Worm (Caenorhabditis elegans) whole organism, late embryonic: ENCODE measurements around the gene fis-1.

Source experiments
- C08G9.2 ChIP-seq: sonication (generic microtip); optimal IDR thresholded peaks from 2 replicates; lab custom pipeline; 2016; ENCODE audit warnings: mild to moderate bottlenecking, missing genetic modification characterization, moderate library complexity, missing compliant biosample characterization
- K02D7.2 ChIP-seq: sonication (generic microtip); optimal IDR thresholded peaks from 2 replicates; lab custom pipeline; 2017; ENCODE audit warnings: mild to moderate bottlenecking, missing genetic modification characterization, missing compliant biosample characterization
- K09A11.1 ChIP-seq: sonication (generic microtip); optimal IDR thresholded peaks from 2 replicates; lab custom pipeline; 2017; ENCODE audit warnings: antibody characterized with exemption, mild to moderate bottlenecking, missing genetic modification characterization, missing compliant biosample characterization; ENCODE audit not compliant: insufficient read depth
- Y22D7AL.16 ChIP-seq: sonication (generic microtip); optimal IDR thresholded peaks from 2 replicates; lab custom pipeline; 2016; ENCODE audit warnings: missing genetic modification characterization, missing compliant biosample characterization
- ama-1 ChIP-seq: fragments of 150-350 bp; optimal IDR thresholded peaks from 2 replicates; lab custom pipeline; 2014
- ceh-19 ChIP-seq: fragments of 200-800 bp; sonication (Bioruptor generic); optimal IDR thresholded peaks from 2 replicates; lab custom pipeline; 2018; ENCODE audit warnings: mild to moderate bottlenecking, missing genetic modification characterization, missing compliant biosample characterization
- ceh-2 ChIP-seq: sonication (generic microtip); optimal IDR thresholded peaks from 2 replicates; lab custom pipeline; 2016; ENCODE audit warnings: missing genotype, missing genetic modification characterization, missing compliant biosample characterization
- ceh-22 ChIP-seq: sonication (generic microtip); optimal IDR thresholded peaks from 2 replicates; lab custom pipeline; 2017; ENCODE audit warnings: missing biosample characterization, missing genetic modification characterization
- ceh-34 ChIP-seq: sonication (generic microtip); optimal IDR thresholded peaks from 2 replicates; lab custom pipeline; 2016; ENCODE audit warnings: mild to moderate bottlenecking, missing genetic modification characterization, missing compliant biosample characterization
- ceh-48 ChIP-seq: sonication (generic microtip); optimal IDR thresholded peaks from 2 replicates; lab custom pipeline; 2016; ENCODE audit warnings: missing genetic modification characterization, inconsistent platforms, missing compliant biosample characterization
- dmd-4 ChIP-seq: sonication (generic microtip); optimal IDR thresholded peaks from 2 replicates; lab custom pipeline; 2016; ENCODE audit warnings: borderline replicate concordance, missing genetic modification characterization, missing compliant biosample characterization
- dve-1 ChIP-seq: sonication (generic microtip); optimal IDR thresholded peaks from 2 replicates; lab custom pipeline; 2017; ENCODE audit warnings: antibody characterized with exemption, mild to moderate bottlenecking, missing genetic modification characterization, missing compliant biosample characterization
- elt-2 ChIP-seq: sonication (generic microtip); optimal IDR thresholded peaks from 2 replicates; lab custom pipeline; 2016; ENCODE audit warnings: missing genetic modification reagents, missing genetic modification characterization, missing compliant biosample characterization
- eyg-1 ChIP-seq: sonication (generic microtip); optimal IDR thresholded peaks from 2 replicates; lab custom pipeline; 2016; ENCODE audit warnings: missing genotype, missing genetic modification characterization, missing compliant biosample characterization
- fkh-10 ChIP-seq: fragments of 150-350 bp; optimal IDR thresholded peaks from 2 replicates; lab custom pipeline; 2014; ENCODE audit warnings: missing biosample characterization, missing genetic modification reagents, missing genetic modification characterization
- hlh-13 ChIP-seq: fragments of 200-800 bp; sonication (Bioruptor generic); optimal IDR thresholded peaks from 2 replicates; lab custom pipeline; 2018; ENCODE audit warnings: mild to moderate bottlenecking, missing genetic modification characterization, missing compliant biosample characterization
- hlh-30 ChIP-seq: sonication (generic microtip); optimal IDR thresholded peaks from 2 replicates; lab custom pipeline; 2017; ENCODE audit warnings: antibody characterized with exemption, missing genetic modification characterization, missing compliant biosample characterization; ENCODE audit not compliant: insufficient read depth
- lim-6 ChIP-seq: sonication (generic microtip); optimal IDR thresholded peaks from 2 replicates; lab custom pipeline; 2016; ENCODE audit warnings: missing genetic modification characterization, missing compliant biosample characterization
- npax-4 ChIP-seq: sonication (generic microtip); optimal IDR thresholded peaks from 2 replicates; lab custom pipeline; 2016; ENCODE audit warnings: missing genetic modification characterization, missing compliant biosample characterization
- pag-3 ChIP-seq: sonication (generic microtip); optimal IDR thresholded peaks from 2 replicates; lab custom pipeline; 2016; ENCODE audit warnings: missing compliant biosample characterization, missing genetic modification characterization, borderline replicate concordance
- pax-1 ChIP-seq: fragments of 150-350 bp; optimal IDR thresholded peaks from 2 replicates; lab custom pipeline; 2014; ENCODE audit warnings: missing biosample characterization, missing genetic modification characterization
- pha-2 ChIP-seq: sonication (generic microtip); optimal IDR thresholded peaks from 2 replicates; lab custom pipeline; 2017; ENCODE audit warnings: mild to moderate bottlenecking, missing genetic modification characterization, missing compliant biosample characterization
- pha-4 ChIP-seq: fragments of 150-350 bp; optimal IDR thresholded peaks from 2 replicates; lab custom pipeline; 2018; ENCODE audit warnings: missing biosample characterization, missing genetic modification reagents, missing genetic modification characterization
- pqm-1 ChIP-seq: sonication (generic microtip); optimal IDR thresholded peaks from 2 replicates; lab custom pipeline; 2016; ENCODE audit warnings: missing genetic modification characterization, missing compliant biosample characterization
- pros-1 ChIP-seq: fragments of 150-350 bp; optimal IDR thresholded peaks from 2 replicates; lab custom pipeline; 2014; ENCODE audit warnings: missing biosample characterization, missing genetic modification reagents, missing genetic modification characterization
- ref-2 ChIP-seq: sonication (generic microtip); optimal IDR thresholded peaks from 2 replicates; lab custom pipeline; 2016; ENCODE audit warnings: missing genetic modification characterization, missing compliant biosample characterization
- rnt-1 ChIP-seq: sonication (generic microtip); optimal IDR thresholded peaks from 2 replicates; lab custom pipeline; 2016; ENCODE audit warnings: missing genetic modification characterization, missing compliant biosample characterization
- sox-2 ChIP-seq: fragments of 200-800 bp; sonication (Bioruptor generic); IDR thresholded peaks from 2 replicates; pipeline ENCODE4 v1.3.6; 2022; ENCODE audit warnings: missing genetic modification reagents, missing genetic modification characterization, missing compliant biosample characterization
- syd-9 ChIP-seq: sonication (generic microtip); optimal IDR thresholded peaks from 2 replicates; lab custom pipeline; 2016; ENCODE audit warnings: mild to moderate bottlenecking, missing genetic modification characterization, moderate library complexity, missing compliant biosample characterization
- tbx-7 ChIP-seq: sonication (generic microtip); optimal IDR thresholded peaks from 2 replicates; lab custom pipeline; 2016; ENCODE audit warnings: missing genotype, missing genetic modification characterization, missing compliant biosample characterization
- ttx-3 ChIP-seq: sonication (generic microtip); optimal IDR thresholded peaks from 2 replicates; lab custom pipeline; 2016; ENCODE audit warnings: missing genetic modification reagents, missing genetic modification characterization, missing compliant biosample characterization
- unc-3 ChIP-seq, 2 experiments: fragments of 200-800 bp in 1 of 2; sonication (Bioruptor generic) in 1 of 2; sonication (generic microtip) in 1 of 2; conservative IDR thresholded peaks in 1 of 2; optimal IDR thresholded peaks in 1 of 2; 2 replicates each; pipeline versions ENCODE4 v1.3.6 to Lab custom; 2016 to 2022; ENCODE audit warnings: missing compliant biosample characterization in 2 of 2, missing genetic modification characterization in 2 of 2, missing genetic modification reagents in 1 of 2
- unc-55 ChIP-seq: sonication (generic microtip); optimal IDR thresholded peaks from 2 replicates; lab custom pipeline; 2017; ENCODE audit warnings: missing biosample characterization, missing genetic modification reagents, missing genetic modification characterization
- zip-5 ChIP-seq: sonication (generic microtip); optimal IDR thresholded peaks from 2 replicates; lab custom pipeline; 2016; ENCODE audit warnings: missing genetic modification characterization, missing compliant biosample characterization
- ztf-16 ChIP-seq: sonication (generic microtip); optimal IDR thresholded peaks from 2 replicates; lab custom pipeline; 2017; ENCODE audit warnings: missing genetic modification characterization, missing compliant biosample characterization

Gene fis-1

ce11 chrII:6783377-6783829 lies 28.4 kb downstream of the fis-1 start, which contains the start of gene gldi-2:
Gene gldi-2, plus strand, starts transcription at chrII:6783427.
- TF ChIP-seq pha-4 (tag; lab: Kevin White, UChicago), result no peak
- TF ChIP-seq eyg-1 (tag; lab: Kevin White, UChicago), result no peak
- no peak for TF ChIP-seq pha-2 (tag; lab: Kevin White, UChicago)
- no peak for TF ChIP-seq dve-1
- TF ChIP-seq ceh-2 (tag; lab: Kevin White, UChicago), result no peak
- no peak for TF ChIP-seq ceh-22 (tag; lab: Kevin White, UChicago)
- no peak for TF ChIP-seq pax-1 (tag; lab: Kevin White, UChicago)
- TF ChIP-seq hlh-13 (GFP tag; lab: Kevin White, UChicago), result no peak
- no peak for TF ChIP-seq unc-3 (GFP tag; conservative IDR thresholded peaks at IDR 0.05; lab: Robert Waterston, UW)
- TF ChIP-seq unc-3 (tag; optimal IDR thresholded peaks at IDR 0.05; lab: Kevin White, UChicago), result no peak
- TF ChIP-seq pag-3, result no peak
- no peak for TF ChIP-seq ttx-3
- TF ChIP-seq npax-4, result no peak
- no peak for TF ChIP-seq tbx-7 (tag; lab: Kevin White, UChicago)
- TF ChIP-seq ref-2 (tag; lab: Kevin White, UChicago), result no peak
- no peak for TF ChIP-seq ztf-16
- TF ChIP-seq lim-6, result no peak

ce11 chrII:6788672-6789298 lies 33.8 kb downstream of the fis-1 start, which contains the start of gene T13C2.3:
Gene T13C2.3, plus strand, starts transcription at chrII:6789248.
- no peak for TF ChIP-seq zip-5
- peak; percentile 36 for TF ChIP-seq unc-55
- TF ChIP-seq, all 69 proteins: peak for 1

- TF ChIP-seq rnt-1, result no peak
- TF ChIP-seq Y22D7AL.16 (tag; lab: Kevin White, UChicago), result no peak
- TF ChIP-seq zip-5, result no peak
- no peak for TF ChIP-seq dmd-4
- no peak for TF ChIP-seq ama-1 (lab: Kevin White, UChicago)
- no peak for TF ChIP-seq ceh-34
- no peak for TF ChIP-seq syd-9 (tag; lab: Kevin White, UChicago)
Observed at ce11 chrII:6791891-6792290, 36.9 kb downstream of the fis-1 start, which contains the start of gene T13C2.2. Gene T13C2.2, plus strand, starts transcription at chrII:6792191.

- TF ChIP-seq K09A11.1 (tag; lab: Kevin White, UChicago), result no peak
- no peak for TF ChIP-seq pros-1 (tag; lab: Kevin White, UChicago)
- TF ChIP-seq C08G9.2, result no peak
- no peak for TF ChIP-seq ama-1 (lab: Kevin White, UChicago)
- TF ChIP-seq dmd-4, result no peak
- TF ChIP-seq ceh-19, result no peak
- TF ChIP-seq fkh-10, result no peak
- TF ChIP-seq ref-2 (tag; lab: Kevin White, UChicago), result peak; percentile 13
- TF ChIP-seq elt-2, result peak; percentile 52
- TF ChIP-seq K02D7.2, result no peak
- TF ChIP-seq hlh-13 (GFP tag; lab: Kevin White, UChicago), result no peak
- TF ChIP-seq hlh-30 (tag; lab: Kevin White, UChicago), result no peak
- no peak for TF ChIP-seq pha-2 (tag; lab: Kevin White, UChicago)
- no peak for TF ChIP-seq pqm-1 (tag; lab: Kevin White, UChicago)
- no peak for TF ChIP-seq sox-2 (GFP tag; lab: Robert Waterston, UW)
- no peak for TF ChIP-seq ceh-48 (tag; lab: Kevin White, UChicago)
Observed at ce11 chrII:6800104-6800711, 45.2 kb downstream of the fis-1 start, which contains the start of gene F31E8.4. Gene F31E8.4, minus strand, starts transcription at chrII:6800154.
